Worm (Caenorhabditis elegans) whole organism, L4 larva: ENCODE data around the gene sbp-1.
A peak's percentile ranks its signal among the peaks of the same experiment; 100 is the strongest.

Experiments
- F49E8.2 ChIP-seq: sonication (generic microtip); optimal IDR thresholded peaks from 2 replicates; lab custom pipeline; 2016; ENCODE audit warnings: missing compliant biosample characterization, mild to moderate bottlenecking, missing genetic modification characterization, borderline replicate concordance
- Y75B8A.6 ChIP-seq: fragments of 200-800 bp; sonication (Bioruptor generic); IDR thresholded peaks from 2 replicates; pipeline ENCODE4 v1.3.6; 2022; ENCODE audit warnings: missing genetic modification reagents, missing genetic modification characterization, missing compliant biosample characterization
- ceh-82 ChIP-seq: sonication (generic microtip); optimal IDR thresholded peaks from 2 replicates; lab custom pipeline; 2017; ENCODE audit warnings: missing biosample characterization, missing genetic modification characterization
- fkh-10 ChIP-seq: fragments of 150-350 bp; optimal IDR thresholded peaks from 2 replicates; lab custom pipeline; 2014; ENCODE audit warnings: missing biosample characterization, missing genetic modification reagents, missing genetic modification characterization
- jun-1 ChIP-seq: fragments of 150-350 bp; optimal IDR thresholded peaks from 2 replicates; lab custom pipeline; 2014; ENCODE audit warnings: missing biosample characterization, missing genetic modification reagents, missing genetic modification characterization
- nhr-28 ChIP-seq: fragments of 150-350 bp; optimal IDR thresholded peaks from 2 replicates; lab custom pipeline; 2014; ENCODE audit warnings: missing biosample characterization, missing genetic modification characterization
- nhr-48 ChIP-seq: sonication (generic microtip); optimal IDR thresholded peaks from 2 replicates; lab custom pipeline; 2016; ENCODE audit warnings: mild to moderate bottlenecking, missing genetic modification characterization, missing compliant biosample characterization
- nhr-77 ChIP-seq: fragments of 150-350 bp; optimal IDR thresholded peaks from 2 replicates; lab custom pipeline; 2014; ENCODE audit warnings: missing biosample characterization, missing genetic modification characterization
- pha-4 ChIP-seq, 2 experiments: fragments of 150-350 bp in 1 of 2; fragments of 200-800 bp in 1 of 2; sonication (Bioruptor generic) in 1 of 2; IDR thresholded peaks in 1 of 2; optimal IDR thresholded peaks in 1 of 2; 2 replicates each; pipeline versions ENCODE4 v1.3.6 to Lab custom; 2014 to 2022; ENCODE audit warnings: missing genetic modification characterization in 2 of 2, missing genetic modification reagents in 2 of 2, missing biosample characterization in 1 of 2, missing compliant biosample characterization in 1 of 2

DNA sequence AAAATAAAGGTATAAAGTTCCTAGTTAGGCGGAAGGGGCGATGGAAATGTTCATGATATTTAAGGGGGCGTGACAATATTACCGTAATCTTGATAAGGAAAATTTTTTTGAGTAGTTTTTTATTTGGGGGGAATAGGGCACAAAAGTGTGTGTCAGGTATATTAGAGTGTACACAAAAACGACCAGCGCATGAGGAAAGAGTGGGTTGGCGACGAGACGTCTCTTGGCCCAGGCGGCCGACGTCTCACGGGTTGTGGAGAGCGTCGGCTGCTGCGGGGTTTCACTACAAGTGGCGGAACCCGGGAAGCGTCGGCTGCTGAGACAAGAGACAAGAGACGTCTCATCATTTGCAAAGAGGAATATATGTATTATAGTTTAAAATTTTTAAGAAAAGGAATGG is 21.4 kb upstream of the sbp-1 start:
- no peak for TF ChIP-seq jun-1 (tag; lab: Kevin White, UChicago)
- peak; percentile 65 for TF ChIP-seq nhr-77 (tag; lab: Kevin White, UChicago)
- TF ChIP-seq F49E8.2 (tag; lab: Kevin White, UChicago): no peak
- no peak for TF ChIP-seq fkh-10 (GFP tag; lab: Kevin White, UChicago)
- peak; percentile 38 for TF ChIP-seq nhr-48
- TF ChIP-seq Y75B8A.6 (GFP tag; lab: Robert Waterston, UW): 0 out of 2 replicates have a peak, but pooled peaks have one; percentile 5
- TF ChIP-seq nhr-28 (tag; lab: Kevin White, UChicago): peak; percentile 43
- TF ChIP-seq pha-4 (GFP tag; IDR thresholded peaks at IDR 0.05; lab: Robert Waterston, UW): peak; percentile 62
- TF ChIP-seq pha-4 (tag; optimal IDR thresholded peaks at IDR 0.05; lab: Kevin White, UChicago): no peak
- no peak for TF ChIP-seq ceh-82
